Worm (Caenorhabditis elegans): Measurements from ENCODE around the gene ZK1248.15.

ce11 chrII:5871508-5871907, 33.2 kb upstream of the ZK1248.15 start:
- no peak for TF ChIP-seq hlh-30 (tag; optimal IDR thresholded peaks at IDR 0.05; ENCODE audit: insufficient read depth)
- no peak for TF ChIP-seq lin-15B (tag; optimal IDR thresholded peaks at IDR 0.05)

Data from whole organism, L4 larva.